Fruit fly (Drosophila melanogaster) whole organism, embryonic: ENCODE data around the gene Sqor.

ENCODE experiments used
- Adf1 ChIP-seq: fragments of 200-800 bp; sonication (Bioruptor generic); IDR thresholded peaks from 2 replicates; pipeline ENCODE4 v1.3.6; 2022; ENCODE audit warnings: missing biosample characterization, missing genetic modification characterization
- CG10543 ChIP-seq: fragments of 200-800 bp; sonication (Bioruptor generic); optimal IDR thresholded peaks from 3 replicates; lab custom pipeline; 2017; ENCODE audit warnings: missing biosample characterization, mild to moderate bottlenecking, missing genetic modification characterization, moderate library complexity
- CG11247 ChIP-seq: fragments of 200-800 bp; sonication (Bioruptor generic); IDR thresholded peaks from 2 replicates; pipeline ENCODE4 v1.3.6; 2022; ENCODE audit warnings: missing biosample characterization, missing genetic modification characterization
- CG1233 ChIP-seq: fragments of 200-800 bp; sonication (Bioruptor generic); optimal IDR thresholded peaks from 4 replicates; lab custom pipeline; 2018; ENCODE audit warnings: missing biosample characterization, mild to moderate bottlenecking, missing genetic modification characterization
- CG12942 ChIP-seq: fragments of 200-800 bp; sonication (Bioruptor generic); optimal IDR thresholded peaks from 3 replicates; lab custom pipeline; 2016; ENCODE audit warnings: missing biosample characterization, missing genetic modification characterization
- CG15269 ChIP-seq: fragments of 200-800 bp; sonication (Bioruptor generic); optimal IDR thresholded peaks from 2 replicates; lab custom pipeline; 2018; ENCODE audit warnings: missing biosample characterization, mild to moderate bottlenecking, missing genetic modification characterization, moderate library complexity
- CG1647 ChIP-seq: fragments of 200-800 bp; sonication (Bioruptor generic); optimal IDR thresholded peaks from 3 replicates; lab custom pipeline; 2016; ENCODE audit warnings: missing biosample characterization, missing genetic modification characterization
- CG16779 ChIP-seq: fragments of 200-800 bp; sonication (Bioruptor generic); IDR thresholded peaks from 2 replicates; pipeline ENCODE4 v1.3.6; 2022; ENCODE audit warnings: missing biosample characterization, missing genetic modification characterization
- CG31441 ChIP-seq: fragments of 200-800 bp; sonication (Bioruptor generic); IDR thresholded peaks from 2 replicates; pipeline ENCODE4 v1.3.6; 2022; ENCODE audit warnings: missing biosample characterization, missing genetic modification characterization
- CG3407 ChIP-seq: fragments of 200-800 bp; sonication (Bioruptor generic); optimal IDR thresholded peaks from 2 replicates; lab custom pipeline; 2018; ENCODE audit warnings: missing biosample characterization, mild to moderate bottlenecking, missing genetic modification characterization
- CG34422 ChIP-seq: fragments of 200-800 bp; sonication (Bioruptor generic); IDR thresholded peaks from 3 replicates; pipeline ENCODE4 v1.3.6; 2022; ENCODE audit warnings: missing biosample characterization, missing genetic modification characterization
- CG4404 ChIP-seq: fragments of 200-800 bp; sonication (Bioruptor generic); IDR thresholded peaks from 2 replicates; pipeline ENCODE4 v1.3.6; 2022; ENCODE audit warnings: missing biosample characterization, missing genetic modification characterization
- CG4820 ChIP-seq: fragments of 200-800 bp; sonication (Bioruptor generic); optimal IDR thresholded peaks from 3 replicates; lab custom pipeline; 2016; ENCODE audit warnings: missing biosample characterization, missing genetic modification characterization
- CG6254 ChIP-seq: fragments of 200-800 bp; sonication (Bioruptor generic); optimal IDR thresholded peaks from 3 replicates; lab custom pipeline; 2017; ENCODE audit warnings: mild to moderate bottlenecking, missing biosample characterization, missing genetic modification reagents, missing genetic modification characterization
- CG6854 ChIP-seq: fragments of 200-800 bp; sonication (Bioruptor generic); optimal IDR thresholded peaks from 3 replicates; lab custom pipeline; 2017; ENCODE audit warnings: missing biosample characterization, mild to moderate bottlenecking, missing genetic modification characterization
- CG7928 ChIP-seq: fragments of 200-800 bp; sonication (Bioruptor generic); optimal IDR thresholded peaks from 2 replicates; lab custom pipeline; 2017; ENCODE audit warnings: missing biosample characterization, mild to moderate bottlenecking, missing genetic modification characterization
- CG8944 ChIP-seq: fragments of 200-800 bp; sonication (Bioruptor generic); optimal IDR thresholded peaks from 3 replicates; lab custom pipeline; 2016; ENCODE audit warnings: missing biosample characterization, missing genetic modification characterization
- CG9932 ChIP-seq: fragments of 200-800 bp; sonication (Bioruptor generic); IDR thresholded peaks from 2 replicates; pipeline ENCODE4 v1.3.6; 2022; ENCODE audit warnings: missing biosample characterization, missing genetic modification characterization
- Dfd ChIP-seq, 2 experiments: fragments of >200 bp; optimal IDR thresholded peaks; 2 replicates each; lab custom pipeline; 2017; ENCODE audit warnings: missing biosample characterization in 2 of 2, missing genetic modification characterization in 2 of 2
- Dip3 ChIP-seq: fragments of 200-800 bp; sonication (Bioruptor generic); optimal IDR thresholded peaks from 3 replicates; lab custom pipeline; 2016; ENCODE audit warnings: missing biosample characterization, missing genetic modification characterization
- Dll ChIP-seq: fragments of 200-800 bp; sonication (Bioruptor generic); IDR thresholded peaks from 4 replicates; pipeline ENCODE4 v1.3.6; 2022; ENCODE audit warnings: missing biosample characterization, missing genetic modification characterization; ENCODE audit not compliant: partially characterized antibody
- Drgx ChIP-seq: fragments of 200-800 bp; sonication (Bioruptor generic); IDR thresholded peaks from 2 replicates; pipeline ENCODE4 v1.3.6; 2022; ENCODE audit warnings: missing biosample characterization, missing genetic modification characterization
- Ets65A ChIP-seq: fragments of 200-800 bp; sonication (Bioruptor generic); peaks from one replicate; lab custom pipeline; 2016; ENCODE audit warnings: missing biosample characterization, missing genetic modification characterization
- Hr78 ChIP-seq, 2 experiments: fragments of 200-800 bp in 1 of 2; fragments of >200 bp in 1 of 2; sonication (Bioruptor generic) in 1 of 2; optimal IDR thresholded peaks; 2 replicates each; lab custom pipeline; 2017 to 2019; ENCODE audit warnings: missing biosample characterization in 2 of 2, missing genetic modification characterization in 2 of 2, mild to moderate bottlenecking in 1 of 2, moderate library complexity in 1 of 2
- Hsf ChIP-seq: fragments of 200-800 bp; sonication (Bioruptor generic); optimal IDR thresholded peaks from 3 replicates; lab custom pipeline; 2016; ENCODE audit warnings: missing biosample characterization, missing genetic modification characterization
- NFAT ChIP-seq: fragments of 200-800 bp; sonication (Bioruptor generic); IDR thresholded peaks from 2 replicates; pipeline ENCODE4 v1.3.6; 2022; ENCODE audit warnings: missing biosample characterization, missing genetic modification characterization
- Ravus ChIP-seq: fragments of 200-800 bp; sonication (Bioruptor generic); IDR thresholded peaks from 2 replicates; pipeline ENCODE4 v1.3.6; 2022; ENCODE audit warnings: missing biosample characterization, missing genetic modification characterization
- Rx ChIP-seq: fragments of 200-800 bp; sonication (Bioruptor generic); IDR thresholded peaks from 2 replicates; pipeline ENCODE4 v1.3.6; 2022; ENCODE audit warnings: missing biosample characterization, missing genetic modification characterization
- Spps ChIP-seq: fragments of 200-800 bp; sonication (Bioruptor generic); optimal IDR thresholded peaks from 2 replicates; lab custom pipeline; 2018; ENCODE audit warnings: missing biosample characterization, mild to moderate bottlenecking, missing genetic modification characterization
- Stat92E ChIP-seq, 3 experiments: fragments of >200 bp in 2 of 3; fragments of 200-800 bp in 1 of 3; sonication (Bioruptor generic) in 1 of 3; optimal IDR thresholded peaks; 2 replicates each; lab custom pipeline; 2017 to 2019; ENCODE audit warnings: missing biosample characterization in 3 of 3, missing genetic modification characterization in 3 of 3, mild to moderate bottlenecking in 1 of 3, moderate library complexity in 1 of 3
- Usf ChIP-seq: fragments of 200-800 bp; sonication (Bioruptor generic); optimal IDR thresholded peaks from 2 replicates; lab custom pipeline; 2017; ENCODE audit warnings: missing genotype, missing biosample characterization, missing genetic modification characterization
- ab ChIP-seq: fragments of 200-800 bp; sonication (Bioruptor generic); optimal IDR thresholded peaks from 2 replicates; lab custom pipeline; 2016; ENCODE audit warnings: missing biosample characterization, missing genetic modification characterization
- ara ChIP-seq: fragments of 200-800 bp; sonication (Bioruptor generic); IDR thresholded peaks from 2 replicates; pipeline ENCODE4 v1.3.6; 2022; ENCODE audit warnings: missing biosample characterization, missing genetic modification characterization
- bcd ChIP-seq: fragments of 200-800 bp; sonication (Bioruptor generic); optimal IDR thresholded peaks from 2 replicates; lab custom pipeline; 2017; ENCODE audit warnings: missing biosample characterization, mild to moderate bottlenecking, missing genetic modification characterization
- chif ChIP-seq, 2 experiments: fragments of 200-800 bp; sonication (Bioruptor generic); optimal IDR thresholded peaks; 3 replicates each; lab custom pipeline; 2016; ENCODE audit warnings: missing biosample characterization in 2 of 2, missing genetic modification characterization in 2 of 2
- da ChIP-seq: fragments of 200-800 bp; sonication (Bioruptor generic); optimal IDR thresholded peaks from 2 replicates; lab custom pipeline; 2016; ENCODE audit warnings: missing biosample characterization, missing genetic modification characterization
- dan ChIP-seq: fragments of 200-800 bp; sonication (Bioruptor generic); IDR thresholded peaks from 2 replicates; pipeline ENCODE4 v1.3.6; 2022; ENCODE audit warnings: missing biosample characterization, missing genetic modification characterization
- ems ChIP-seq: fragments of 200-800 bp; sonication (Bioruptor generic); optimal IDR thresholded peaks from 3 replicates; lab custom pipeline; 2016; ENCODE audit warnings: missing biosample characterization, missing genetic modification characterization
- eyg ChIP-seq: fragments of 200-800 bp; sonication (Bioruptor generic); optimal IDR thresholded peaks from 3 replicates; lab custom pipeline; 2016; ENCODE audit warnings: missing biosample characterization, missing genetic modification characterization
- gsb ChIP-seq: fragments of 200-800 bp; sonication (Bioruptor generic); IDR thresholded peaks from 2 replicates; pipeline ENCODE4 v1.3.6; 2022; ENCODE audit warnings: missing biosample characterization, missing genetic modification characterization
- gsb-n ChIP-seq: fragments of 200-800 bp; sonication (Bioruptor generic); optimal IDR thresholded peaks from 3 replicates; lab custom pipeline; 2018; ENCODE audit warnings: missing biosample characterization, mild to moderate bottlenecking, missing genetic modification characterization
- kay ChIP-seq: fragments of 200-800 bp; sonication (Bioruptor generic); optimal IDR thresholded peaks from 2 replicates; lab custom pipeline; 2016; ENCODE audit warnings: missing biosample characterization, missing genetic modification characterization
- sc ChIP-seq, 3 experiments: fragments of >200 bp in 2 of 3; fragments of 200-800 bp in 1 of 3; sonication (Bioruptor generic) in 1 of 3; optimal IDR thresholded peaks; 2 replicates in 2 of 3; 3 replicates in 1 of 3; lab custom pipeline; 2017; ENCODE audit warnings: mild to moderate bottlenecking in 1 of 3, missing biosample characterization in 1 of 3, missing genetic modification characterization in 1 of 3, missing genetic modification reagents in 1 of 3
- sd ChIP-seq: fragments of 200-800 bp; sonication (Bioruptor generic); optimal IDR thresholded peaks from 3 replicates; lab custom pipeline; 2018; ENCODE audit warnings: missing biosample characterization, mild to moderate bottlenecking, missing genetic modification characterization, moderate library complexity
- sima ChIP-seq: fragments of 200-800 bp; sonication (Bioruptor generic); optimal IDR thresholded peaks from 2 replicates; lab custom pipeline; 2016; ENCODE audit warnings: missing biosample characterization, missing genetic modification characterization
- sna ChIP-seq: fragments of 200-800 bp; sonication (Bioruptor generic); IDR thresholded peaks from 2 replicates; pipeline ENCODE4 v1.3.6; 2022; ENCODE audit warnings: missing biosample characterization, missing genetic modification characterization; ENCODE audit not compliant: partially characterized antibody
- ttk ChIP-seq: fragments of 200-800 bp; sonication (Bioruptor generic); IDR thresholded peaks from 2 replicates; pipeline ENCODE4 v2.1.2; 2022; ENCODE audit warnings: missing biosample characterization, missing genetic modification characterization
- tup ChIP-seq: fragments of 200-800 bp; sonication (Bioruptor generic); optimal IDR thresholded peaks from 2 replicates; lab custom pipeline; 2016; ENCODE audit warnings: missing biosample characterization, mild to moderate bottlenecking, missing genetic modification characterization, moderate library complexity

Gene Sqor

DNA sequence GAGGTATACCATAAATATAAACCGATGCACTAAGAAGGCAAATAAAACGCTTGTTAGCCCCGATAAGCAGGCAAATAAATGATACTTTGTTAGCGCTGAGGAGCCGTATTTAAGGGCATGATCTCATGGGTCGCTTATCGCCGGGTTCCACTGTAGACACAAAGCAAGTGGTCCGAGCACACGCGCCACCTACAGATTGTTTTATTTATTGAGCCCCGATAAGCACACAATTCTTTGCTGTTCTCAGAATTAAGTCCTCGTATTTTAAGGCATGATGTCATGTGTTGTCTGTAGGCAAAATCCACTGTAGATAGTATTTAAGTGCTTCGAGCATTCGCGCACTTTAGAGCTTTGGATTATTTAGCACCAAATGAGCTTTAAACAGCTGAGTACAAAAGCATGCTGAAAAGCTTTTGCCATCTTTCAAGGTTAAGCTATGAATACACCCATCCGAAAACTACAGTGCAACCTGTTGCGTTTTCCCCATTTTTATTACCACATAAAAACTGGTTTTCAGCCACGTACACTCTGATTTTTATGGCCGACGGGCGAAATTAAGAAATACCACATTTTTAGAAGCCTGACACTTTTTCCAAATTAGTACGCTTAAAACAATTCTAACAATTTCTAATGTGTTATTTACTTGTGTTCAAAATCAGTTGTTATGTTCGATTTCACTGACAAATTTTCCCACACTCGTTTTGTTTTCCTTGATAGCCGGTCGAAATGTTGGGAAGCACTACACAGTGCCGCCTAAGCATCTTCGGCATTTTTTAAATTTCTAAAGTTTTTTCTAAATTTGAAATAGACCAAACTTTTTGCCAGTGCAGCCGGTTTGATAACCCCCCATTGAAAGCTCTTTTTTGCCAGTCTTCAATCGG, at the start of gene Sqor (continued):
- TF ChIP-seq Spps: no peak
- TF ChIP-seq CG15269: peak; percentile 92
- TF ChIP-seq sd (tag; lab: Kevin White, UChicago): peak; percentile 80
- TF ChIP-seq CG16779 (GFP tag; lab: Robert Waterston, UW): peak; percentile 71; the same call in 1 of the 2 replicates
- peak; percentile 76; the same call in 2 of the 3 replicates for TF ChIP-seq CG34422 (GFP tag; lab: Robert Waterston, UW)
- peak; percentile 46 for TF ChIP-seq CG4404 (GFP tag; lab: Robert Waterston, UW)
- TF ChIP-seq Dll (GFP tag; lab: Robert Waterston, UW): no peak
- TF ChIP-seq CG10543 (GFP tag; lab: Kevin White, UChicago): peak; percentile 92
- TF ChIP-seq CG7928 (GFP tag; lab: Kevin White, UChicago): peak; percentile 71
- peak; percentile 82 for TF ChIP-seq CG9932 (GFP tag; lab: Robert Waterston, UW)
- peak in 1 of 3 experiments; percentile 75 for TF ChIP-seq Stat92E (GFP tag; optimal IDR thresholded peaks at IDR 0.05; lab: Kevin White, UChicago)
- peak in 1 of 2 experiments; percentile 50 for TF ChIP-seq Hr78 (GFP tag; optimal IDR thresholded peaks at IDR 0.05; lab: Kevin White, UChicago)
- TF ChIP-seq CG4820 (GFP tag; lab: Kevin White, UChicago): peak; percentile 48
- TF ChIP-seq Dfd (GFP tag; optimal IDR thresholded peaks at IDR 0.05; lab: Kevin White, UChicago): no peak
- TF ChIP-seq gsb-n (tag; lab: Kevin White, UChicago): peak; percentile 25
- TF ChIP-seq sima (GFP tag; lab: Kevin White, UChicago): peak; percentile 53
- TF ChIP-seq Rx: peak; percentile 68
- TF ChIP-seq ara: peak; percentile 67
- peak; percentile 81 for TF ChIP-seq CG8944
- TF ChIP-seq Drgx (GFP tag; lab: Robert Waterston, UW): peak; percentile 92
- no peak for TF ChIP-seq dan (GFP tag; lab: Robert Waterston, UW)
- peak; percentile 91 for TF ChIP-seq ems (GFP tag; lab: Kevin White, UChicago)
- peak; percentile 23 for TF ChIP-seq Adf1 (GFP tag; lab: Robert Waterston, UW)
- peak; percentile 49 for TF ChIP-seq CG12942 (GFP tag; lab: Kevin White, UChicago)
- TF ChIP-seq Hsf: peak; percentile 89
- peak; percentile 92 for TF ChIP-seq Dip3 (GFP tag; lab: Kevin White, UChicago)
- TF ChIP-seq NFAT: peak; percentile 76
- TF ChIP-seq chif (GFP tag; optimal IDR thresholded peaks at IDR 0.05; lab: Kevin White, UChicago): peak; percentile 61 to 81
- TF ChIP-seq Ets65A (GFP tag; lab: Kevin White, UChicago): peak; percentile 95
- TF ChIP-seq kay (GFP tag; lab: Kevin White, UChicago): peak; percentile 54
- TF ChIP-seq Ravus (GFP tag; lab: Robert Waterston, UW): peak; percentile 52
- TF ChIP-seq tup (GFP tag; lab: Kevin White, UChicago): peak; percentile 76
- TF ChIP-seq bcd: peak; percentile 90
- peak; percentile 87 for TF ChIP-seq eyg (GFP tag; lab: Kevin White, UChicago)
- peak; percentile 65 for TF ChIP-seq ttk (GFP tag; lab: Robert Waterston, UW)
- TF ChIP-seq CG6854: peak; percentile 83
- TF ChIP-seq CG6254 (GFP tag; lab: Kevin White, UChicago): no peak
- peak; percentile 50 for TF ChIP-seq ab
- TF ChIP-seq gsb (GFP tag; lab: Robert Waterston, UW): peak; percentile 74
- TF ChIP-seq CG1233: peak; percentile 83
- TF ChIP-seq CG31441 (GFP tag; lab: Robert Waterston, UW): peak; percentile 76
- TF ChIP-seq CG3407 (GFP tag; lab: Kevin White, UChicago): peak; percentile 53
- peak; percentile 66 for TF ChIP-seq da (GFP tag; lab: Kevin White, UChicago)
- peak; percentile 71 for TF ChIP-seq CG1647
- no peak for TF ChIP-seq sc (optimal IDR thresholded peaks at IDR 0.05; lab: Kevin White, UChicago)
- TF ChIP-seq sc (GFP tag; optimal IDR thresholded peaks at IDR 0.05; lab: Kevin White, UChicago): no peak
- peak; percentile 71 for TF ChIP-seq Usf (GFP tag; lab: Kevin White, UChicago)
- TF ChIP-seq sna: no peak
- TF ChIP-seq CG11247 (GFP tag; lab: Robert Waterston, UW): peak; percentile 74
